Worm (Caenorhabditis elegans) whole organism, early embryonic: ENCODE measurements around the gene best-15.

Experiments
- B0310.2 ChIP-seq: sonication (generic microtip); optimal IDR thresholded peaks from 2 replicates; lab custom pipeline; 2016; ENCODE audit warnings: mild to moderate bottlenecking, missing genetic modification characterization, missing compliant biosample characterization
- F13C5.2 ChIP-seq: sonication (generic microtip); optimal IDR thresholded peaks from 2 replicates; lab custom pipeline; 2017; ENCODE audit warnings: mild to moderate bottlenecking, missing genetic modification characterization, inconsistent platforms, missing compliant biosample characterization
- aly-1 ChIP-seq: sonication (generic microtip); optimal IDR thresholded peaks from 2 replicates; lab custom pipeline; 2016; ENCODE audit warnings: missing genetic modification characterization, missing compliant biosample characterization
- ama-1 ChIP-seq: fragments of 150-350 bp; optimal IDR thresholded peaks from 2 replicates; lab custom pipeline; 2014
- ceh-13 ChIP-seq: fragments of 200-800 bp; sonication (Bioruptor generic); optimal IDR thresholded peaks from 2 replicates; lab custom pipeline; 2018; ENCODE audit warnings: mild to moderate bottlenecking, missing genetic modification characterization, missing compliant biosample characterization
- ceh-36 ChIP-seq: sonication (generic microtip); optimal IDR thresholded peaks from 2 replicates; lab custom pipeline; 2016; ENCODE audit warnings: missing genetic modification characterization, inconsistent platforms, missing compliant biosample characterization
- ets-7 ChIP-seq: sonication (generic microtip); optimal IDR thresholded peaks from 2 replicates; lab custom pipeline; 2016; ENCODE audit warnings: missing genotype, missing genetic modification characterization, missing compliant biosample characterization
- flt-1 ChIP-seq: fragments of 200-800 bp; sonication (Bioruptor generic); IDR thresholded peaks from 2 replicates; pipeline ENCODE4 v1.3.6; 2022; ENCODE audit warnings: missing genetic modification characterization, missing compliant biosample characterization
- hmbx-1 ChIP-seq: sonication (generic microtip); optimal IDR thresholded peaks from 2 replicates; lab custom pipeline; 2016; ENCODE audit warnings: mild to moderate bottlenecking, missing genetic modification characterization, missing compliant biosample characterization
- hmg-4 ChIP-seq: fragments of 200-800 bp; sonication (Bioruptor generic); optimal IDR thresholded peaks from 2 replicates; lab custom pipeline; 2018; ENCODE audit warnings: mild to moderate bottlenecking, missing genetic modification characterization, missing compliant biosample characterization
- hnd-1 ChIP-seq: sonication (generic microtip); optimal IDR thresholded peaks from 2 replicates; lab custom pipeline; 2016; ENCODE audit warnings: missing genetic modification characterization, missing compliant biosample characterization
- pes-1 ChIP-seq: fragments of 200-800 bp; sonication (Bioruptor generic); IDR thresholded peaks from 2 replicates; pipeline ENCODE4 v1.3.6; 2022; ENCODE audit warnings: missing genetic modification reagents, missing genetic modification characterization, missing compliant biosample characterization
- scrt-1 ChIP-seq: fragments of 200-800 bp; sonication (Bioruptor generic); IDR thresholded peaks from 2 replicates; pipeline ENCODE4 v1.3.6; 2022; ENCODE audit warnings: missing genetic modification characterization, missing compliant biosample characterization
- sea-1 ChIP-seq: fragments of 200-800 bp; sonication (Bioruptor generic); conservative IDR thresholded peaks from 2 replicates; pipeline ENCODE4 v1.3.6; 2022; ENCODE audit warnings: missing genetic modification characterization, missing compliant biosample characterization
- tbx-11 ChIP-seq: fragments of 200-800 bp; sonication (Bioruptor generic); IDR thresholded peaks from 2 replicates; pipeline ENCODE4 v1.3.6; 2022; ENCODE audit warnings: missing genetic modification characterization, missing compliant biosample characterization
- tbx-37 ChIP-seq: fragments of 200-800 bp; sonication (Bioruptor generic); conservative IDR thresholded peaks from 2 replicates; pipeline ENCODE4 v1.3.6; 2022; ENCODE audit warnings: missing genetic modification reagents, missing genetic modification characterization, missing compliant biosample characterization
- tra-4 ChIP-seq: sonication (generic microtip); optimal IDR thresholded peaks from 2 replicates; lab custom pipeline; 2017; ENCODE audit warnings: missing genetic modification characterization, missing compliant biosample characterization

The best-15 gene

ce11 chrIV:10855049-10855448 is 23.0 kb upstream of the best-15 start, which contains the start of gene T11G6.3:
Gene T11G6.3 (minus strand): TSS chrIV:10855237.
- TF ChIP-seq aly-1 (tag; lab: Kevin White, UChicago) (no peak), flt-1 (GFP tag; lab: Robert Waterston, UW) (no peak), ets-7 (tag; lab: Kevin White, UChicago) (no peak), sea-1 (GFP tag; lab: Robert Waterston, UW) (no peak), tbx-11 (GFP tag; lab: Robert Waterston, UW) (no peak), hmg-4 (GFP tag; lab: Kevin White, UChicago) (no peak), tra-4 (no peak), ceh-13 (GFP tag; lab: Kevin White, UChicago) (no peak), F13C5.2 (tag; lab: Kevin White, UChicago) (no peak), tbx-37 (GFP tag; lab: Robert Waterston, UW) (no peak), hnd-1 (no peak), hmbx-1 (tag; lab: Kevin White, UChicago) (no peak), pes-1 (GFP tag; lab: Robert Waterston, UW) (no peak), scrt-1 (no peak), B0310.2 (no peak), ama-1 (lab: Kevin White, UChicago) (no peak), ceh-36 (no peak)

- TF ChIP-seq pes-1 (GFP tag; lab: Robert Waterston, UW) (no peak), F13C5.2 (tag; lab: Kevin White, UChicago) (no peak), scrt-1 (no peak), ceh-13 (GFP tag; lab: Kevin White, UChicago) (no peak), hnd-1 (no peak), tbx-37 (GFP tag; lab: Robert Waterston, UW) (no peak), ets-7 (tag; lab: Kevin White, UChicago) (no peak), tra-4 (no peak), tbx-11 (GFP tag; lab: Robert Waterston, UW) (no peak), hmbx-1 (tag; lab: Kevin White, UChicago) (no peak), hmg-4 (GFP tag; lab: Kevin White, UChicago) (no peak), aly-1 (tag; lab: Kevin White, UChicago) (no peak), flt-1 (GFP tag; lab: Robert Waterston, UW) (no peak), sea-1 (GFP tag; lab: Robert Waterston, UW) (no peak), ceh-36 (no peak)
These were observed 22.0 kb upstream of the best-15 start for ce11 chrIV:10854042-10854441.

- TF ChIP-seq tbx-11 (GFP tag; lab: Robert Waterston, UW) (no peak), tra-4 (no peak), scrt-1 (no peak), aly-1 (tag; lab: Kevin White, UChicago) (no peak), ceh-13 (GFP tag; lab: Kevin White, UChicago) (no peak), hnd-1 (no peak), sea-1 (GFP tag; lab: Robert Waterston, UW) (no peak), ama-1 (lab: Kevin White, UChicago) (no peak), tbx-37 (GFP tag; lab: Robert Waterston, UW) (no peak), pes-1 (GFP tag; lab: Robert Waterston, UW) (no peak), B0310.2 (no peak), hmg-4 (GFP tag; lab: Kevin White, UChicago) (no peak), hmbx-1 (tag; lab: Kevin White, UChicago) (no peak)
These were observed 20.4 kb upstream of the best-15 start for ce11 chrIV:10852403-10852802.

- no peak for TF ChIP-seq ceh-13 (GFP tag; lab: Kevin White, UChicago)
- no peak for TF ChIP-seq tbx-37 (GFP tag; lab: Robert Waterston, UW)
- TF ChIP-seq hmg-4 (GFP tag; lab: Kevin White, UChicago), result no peak
- TF ChIP-seq tra-4, result no peak
- no peak for TF ChIP-seq ets-7 (tag; lab: Kevin White, UChicago)
- no peak for TF ChIP-seq F13C5.2 (tag; lab: Kevin White, UChicago)
- no peak for TF ChIP-seq flt-1 (GFP tag; lab: Robert Waterston, UW)
- no peak for TF ChIP-seq ama-1 (lab: Kevin White, UChicago)
These were observed 19.8 kb upstream of the best-15 start, which contains the start of gene T11G6.4 for ce11 chrIV:10851833-10852232. Gene T11G6.4 (minus strand): TSS chrIV:10851933.

- TF ChIP-seq hnd-1 (no peak), F13C5.2 (tag; lab: Kevin White, UChicago) (no peak), tra-4 (no peak), ets-7 (tag; lab: Kevin White, UChicago) (no peak), tbx-37 (GFP tag; lab: Robert Waterston, UW) (no peak), aly-1 (tag; lab: Kevin White, UChicago) (no peak), sea-1 (GFP tag; lab: Robert Waterston, UW) (no peak)
These were observed 19.1 kb upstream of the best-15 start for ce11 chrIV:10851136-10851535.

ce11 chrIV:10842705-10843364 is 10.8 kb upstream of the best-15 start, which contains the start of gene T11G6.5:
Gene T11G6.5 (minus strand): TSS chrIV:10842755.
- TF ChIP-seq tra-4 (no peak), tbx-11 (GFP tag; lab: Robert Waterston, UW) (no peak), scrt-1 (no peak), tbx-37 (GFP tag; lab: Robert Waterston, UW) (no peak), aly-1 (tag; lab: Kevin White, UChicago) (no peak), hmg-4 (GFP tag; lab: Kevin White, UChicago) (no peak), hmbx-1 (tag; lab: Kevin White, UChicago) (no peak), B0310.2 (no peak), sea-1 (GFP tag; lab: Robert Waterston, UW) (no peak), ceh-36 (no peak), ama-1 (lab: Kevin White, UChicago) (no peak), ets-7 (tag; lab: Kevin White, UChicago) (no peak)

ce11 chrIV:10842232-10842631 is 10.2 kb upstream of the best-15 start:
- TF ChIP-seq ets-7 (tag; lab: Kevin White, UChicago), result no peak
- TF ChIP-seq F13C5.2 (tag; lab: Kevin White, UChicago), result no peak
- TF ChIP-seq aly-1 (tag; lab: Kevin White, UChicago), result no peak
- TF ChIP-seq scrt-1, result no peak
- no peak for TF ChIP-seq pes-1 (GFP tag; lab: Robert Waterston, UW)
- no peak for TF ChIP-seq ceh-13 (GFP tag; lab: Kevin White, UChicago)
